Worm (Caenorhabditis elegans) whole organism, midembryonic: Measurements from ENCODE around the gene R02E12.5.

ENCODE experiments used
- T22C8.4 ChIP-seq: fragments of 200-800 bp; sonication (Bioruptor generic); IDR thresholded peaks from 2 replicates; pipeline ENCODE4 v1.3.6; 2022; ENCODE audit warnings: missing genetic modification characterization, missing compliant biosample characterization
- cog-1 ChIP-seq: sonication (generic microtip); optimal IDR thresholded peaks from 2 replicates; lab custom pipeline; 2016; ENCODE audit warnings: missing genetic modification characterization, missing compliant biosample characterization
- flt-1 ChIP-seq: fragments of 200-800 bp; sonication (Bioruptor generic); IDR thresholded peaks from 2 replicates; pipeline ENCODE4 v1.3.6; 2022; ENCODE audit warnings: missing genetic modification characterization, missing compliant biosample characterization
- klf-2 ChIP-seq: fragments of 200-800 bp; sonication (Bioruptor generic); conservative IDR thresholded peaks from 2 replicates; pipeline ENCODE4 v1.3.6; 2022; ENCODE audit warnings: missing genetic modification reagents, missing genetic modification characterization, missing compliant biosample characterization
- med-1 ChIP-seq: sonication (generic microtip); optimal IDR thresholded peaks from 2 replicates; lab custom pipeline; 2017; ENCODE audit warnings: missing genetic modification characterization, mild to moderate bottlenecking, missing compliant biosample characterization, antibody characterized with exemption, missing genetic modification reagents; ENCODE audit not compliant: insufficient read depth
- ref-1 ChIP-seq: fragments of 200-800 bp; sonication (Bioruptor generic); conservative IDR thresholded peaks from 2 replicates; pipeline ENCODE4 v1.3.6; 2022; ENCODE audit warnings: missing genetic modification reagents, missing genetic modification characterization, missing compliant biosample characterization
- tab-1 ChIP-seq: fragments of 200-800 bp; sonication (Bioruptor generic); IDR thresholded peaks from 2 replicates; pipeline ENCODE4 v1.3.6; 2022; ENCODE audit warnings: missing genetic modification characterization, missing compliant biosample characterization
- ztf-23 ChIP-seq: fragments of 200-800 bp; sonication (Bioruptor generic); IDR thresholded peaks from 2 replicates; pipeline ENCODE4 v1.3.6; 2022; ENCODE audit warnings: missing genetic modification reagents, missing genetic modification characterization, missing compliant biosample characterization
- ztf-29 ChIP-seq: fragments of 200-800 bp; sonication (Bioruptor generic); IDR thresholded peaks from 2 replicates; pipeline ENCODE4 v1.3.6; 2022; ENCODE audit warnings: missing genetic modification reagents, missing genetic modification characterization, missing compliant biosample characterization

DNA sequence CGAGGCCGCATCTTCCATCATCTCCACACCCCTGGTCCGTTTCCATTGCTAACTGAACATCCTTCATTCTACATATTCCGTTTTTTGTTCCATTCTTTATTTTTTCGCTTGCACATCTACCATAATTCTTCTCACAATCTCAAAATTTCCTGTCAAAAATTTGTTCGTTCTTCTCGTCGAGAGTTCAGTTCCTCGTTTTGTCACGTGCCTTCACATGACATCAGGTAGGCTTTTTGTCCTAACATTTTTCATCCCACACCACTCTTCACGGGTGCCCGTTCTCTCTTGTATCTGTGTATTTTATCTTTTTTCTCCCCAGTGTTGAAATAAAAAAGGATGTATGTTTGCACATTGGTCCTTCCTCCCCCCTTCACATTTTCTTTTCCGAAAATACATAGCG lies 6.6 kb upstream of the R02E12.5 start:
- TF ChIP-seq ref-1 (no peak), med-1 (GFP tag; lab: Kevin White, UChicago) (no peak), ztf-29 (GFP tag; lab: Robert Waterston, UW) (no peak), klf-2 (GFP tag; lab: Robert Waterston, UW) (no peak), T22C8.4 (GFP tag; lab: Robert Waterston, UW) (no peak), flt-1 (no peak), cog-1 (tag; lab: Kevin White, UChicago) (no peak), tab-1 (GFP tag; lab: Robert Waterston, UW) (no peak), ztf-23 (no peak)
